Fruit fly (Drosophila melanogaster): ENCODE results near the gene CG14572.

DNA sequence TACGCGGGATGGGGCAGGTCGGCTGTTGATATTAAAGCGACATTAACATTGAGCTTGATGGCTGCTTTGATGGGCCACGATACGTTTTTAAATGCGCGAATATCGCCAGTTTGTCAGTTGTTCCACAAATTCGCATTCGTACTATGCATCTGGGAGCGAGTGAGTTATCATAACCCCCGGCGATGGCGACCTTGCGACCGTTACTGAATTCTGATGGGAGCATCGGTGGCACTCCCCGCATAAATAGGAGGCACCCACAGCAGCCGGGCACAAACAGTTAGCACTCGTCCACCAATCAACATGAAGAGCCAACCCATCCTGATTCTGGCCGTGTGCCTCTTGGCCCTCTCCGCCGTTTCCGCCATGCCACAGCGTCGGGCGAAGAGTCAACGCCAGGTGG lies 15.5 kb downstream of the CG14572 start, which contains the start of gene CG14564:
- TF ChIP-seq Rfx (GFP tag; IDR thresholded peaks at IDR 0.05) (no peak), ato (GFP tag; IDR thresholded peaks at IDR 0.05; ENCODE audit: partially characterized antibody) (no peak), Adf1 (GFP tag; IDR thresholded peaks at IDR 0.05) (no peak), Fer1 (GFP tag; optimal IDR thresholded peaks at IDR 0.05) (no peak), Usf (GFP tag; optimal IDR thresholded peaks at IDR 0.05) (no peak), CG12942 (GFP tag; optimal IDR thresholded peaks at IDR 0.05) (no peak), pfk (GFP tag; optimal IDR thresholded peaks at IDR 0.05) (no peak), vfl (GFP tag; optimal IDR thresholded peaks at IDR 0.05) (no peak), CG4328 (GFP tag; optimal IDR thresholded peaks at IDR 0.05) (no peak), CG8924 (tag; optimal IDR thresholded peaks at IDR 0.05) (no peak), lab (GFP tag; optimal IDR thresholded peaks at IDR 0.05) (no peak), exex (tag; optimal IDR thresholded peaks at IDR 0.05) (no peak)
